Worm (Caenorhabditis elegans): Measurements from ENCODE around the gene F36H1.12.

The F36H1.12 gene

DNA sequence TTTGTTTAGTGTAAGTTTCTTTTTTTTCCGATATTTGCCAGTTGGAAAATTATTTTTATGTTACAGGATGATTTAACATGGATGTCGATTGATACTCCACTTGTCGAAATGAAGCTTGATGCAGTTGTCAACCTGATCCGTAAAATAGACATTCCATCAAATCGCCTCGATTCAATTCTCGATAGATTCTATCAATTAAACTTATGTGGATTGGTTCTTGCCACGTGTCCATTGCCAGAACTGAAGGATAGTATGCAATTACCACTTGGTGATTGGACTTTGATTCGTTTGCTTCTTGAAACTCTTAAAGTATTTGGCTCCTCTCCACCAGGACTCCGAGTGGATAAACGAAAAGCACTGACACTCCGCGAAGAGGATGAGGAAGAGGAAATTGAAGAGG lies 9.1 kb downstream of the F36H1.12 start:
- TF ChIP-seq hnd-1 (tag; optimal IDR thresholded peaks at IDR 0.05), result no peak
- TF ChIP-seq tbx-11 (GFP tag; IDR thresholded peaks at IDR 0.05), result no peak
- TF ChIP-seq tra-4 (tag; optimal IDR thresholded peaks at IDR 0.05), result no peak
- no peak for TF ChIP-seq ama-1 (optimal IDR thresholded peaks at IDR 0.05)
- TF ChIP-seq hmbx-1 (tag; optimal IDR thresholded peaks at IDR 0.05), result no peak

DNA sequence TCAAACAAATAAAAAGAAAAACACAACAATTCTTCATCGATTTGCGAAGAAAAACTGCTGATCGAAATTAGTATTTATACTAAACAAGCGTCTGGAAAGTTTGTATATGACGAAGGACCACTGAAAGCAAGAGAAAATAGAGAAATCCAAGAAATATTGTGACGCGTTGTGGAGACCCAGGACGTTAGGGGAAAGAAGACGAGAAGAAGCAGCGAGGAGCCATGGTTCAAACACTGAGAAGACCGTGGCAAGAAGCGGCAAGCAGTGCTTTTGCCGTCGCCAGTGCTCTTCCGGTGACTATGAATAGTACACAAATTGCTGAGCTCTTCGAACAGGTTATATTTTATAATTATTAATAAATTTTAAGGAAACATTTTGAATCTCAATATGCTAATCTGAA lies 14.8 kb downstream of the F36H1.12 start:
- no peak for TF ChIP-seq B0310.2 (tag; optimal IDR thresholded peaks at IDR 0.05)
- TF ChIP-seq flt-1 (GFP tag; IDR thresholded peaks at IDR 0.05), result no peak
- TF ChIP-seq aly-1 (tag; optimal IDR thresholded peaks at IDR 0.05), result no peak
- TF ChIP-seq ama-1 (optimal IDR thresholded peaks at IDR 0.05), result no peak
- no peak for TF ChIP-seq hmbx-1 (tag; optimal IDR thresholded peaks at IDR 0.05)
- TF ChIP-seq tra-4 (tag; optimal IDR thresholded peaks at IDR 0.05), result no peak

DNA sequence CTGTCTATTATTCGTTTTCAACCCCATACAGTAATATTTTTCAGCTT lies 15.1 kb downstream of the F36H1.12 start, which contains the start of gene kdin-1:
Gene kdin-1 (plus strand): TSS at position 38 of the 47 bp plus-strand sequence.
- TF ChIP-seq hmg-4 (GFP tag; optimal IDR thresholded peaks at IDR 0.05), result no peak
- no peak for TF ChIP-seq F13C5.2 (tag; optimal IDR thresholded peaks at IDR 0.05)
- no peak for TF ChIP-seq flt-1 (GFP tag; IDR thresholded peaks at IDR 0.05)
- TF ChIP-seq ceh-13 (GFP tag; optimal IDR thresholded peaks at IDR 0.05), result no peak
- no peak for TF ChIP-seq hnd-1 (tag; optimal IDR thresholded peaks at IDR 0.05)
- no peak for TF ChIP-seq ceh-36 (tag; optimal IDR thresholded peaks at IDR 0.05)

DNA sequence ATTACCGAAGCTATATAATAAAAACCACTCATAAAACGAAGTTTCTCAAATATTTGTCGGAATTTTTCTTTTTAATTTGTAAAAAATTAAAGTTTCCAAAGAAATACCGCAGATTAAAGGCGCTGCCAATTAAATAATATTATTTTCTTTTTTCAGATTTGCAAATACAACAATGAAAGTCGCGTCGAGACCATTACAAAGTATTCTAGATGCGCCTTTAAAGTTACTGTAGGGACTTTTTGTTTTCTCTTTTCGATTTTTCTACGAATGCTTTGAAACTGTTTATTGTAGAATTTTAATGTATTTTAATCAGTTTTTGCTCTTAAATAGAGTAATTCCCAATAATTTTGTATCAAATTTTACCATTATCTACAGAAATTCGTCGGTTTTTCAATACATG lies 15.3 kb downstream of the F36H1.12 start:
- TF ChIP-seq aly-1 (tag; optimal IDR thresholded peaks at IDR 0.05), result no peak
- TF ChIP-seq sea-1 (GFP tag; conservative IDR thresholded peaks at IDR 0.05), result no peak
- no peak for TF ChIP-seq tbx-37 (GFP tag; conservative IDR thresholded peaks at IDR 0.05)
- TF ChIP-seq hmg-4 (GFP tag; optimal IDR thresholded peaks at IDR 0.05), result no peak
- no peak for TF ChIP-seq hmbx-1 (tag; optimal IDR thresholded peaks at IDR 0.05)
- no peak for TF ChIP-seq pes-1 (GFP tag; IDR thresholded peaks at IDR 0.05)
- TF ChIP-seq ets-7 (tag; optimal IDR thresholded peaks at IDR 0.05), result no peak
- TF ChIP-seq ceh-36 (tag; optimal IDR thresholded peaks at IDR 0.05), result no peak
- no peak for TF ChIP-seq flt-1 (GFP tag; IDR thresholded peaks at IDR 0.05)
- TF ChIP-seq scrt-1 (GFP tag; IDR thresholded peaks at IDR 0.05), result no peak
- no peak for TF ChIP-seq B0310.2 (tag; optimal IDR thresholded peaks at IDR 0.05)
- no peak for TF ChIP-seq ceh-13 (GFP tag; optimal IDR thresholded peaks at IDR 0.05)
- no peak for TF ChIP-seq F13C5.2 (tag; optimal IDR thresholded peaks at IDR 0.05)
- no peak for TF ChIP-seq tra-4 (tag; optimal IDR thresholded peaks at IDR 0.05)
- no peak for TF ChIP-seq ama-1 (optimal IDR thresholded peaks at IDR 0.05)
- TF ChIP-seq hnd-1 (tag; optimal IDR thresholded peaks at IDR 0.05), result no peak
- no peak for TF ChIP-seq tbx-11 (GFP tag; IDR thresholded peaks at IDR 0.05)

DNA sequence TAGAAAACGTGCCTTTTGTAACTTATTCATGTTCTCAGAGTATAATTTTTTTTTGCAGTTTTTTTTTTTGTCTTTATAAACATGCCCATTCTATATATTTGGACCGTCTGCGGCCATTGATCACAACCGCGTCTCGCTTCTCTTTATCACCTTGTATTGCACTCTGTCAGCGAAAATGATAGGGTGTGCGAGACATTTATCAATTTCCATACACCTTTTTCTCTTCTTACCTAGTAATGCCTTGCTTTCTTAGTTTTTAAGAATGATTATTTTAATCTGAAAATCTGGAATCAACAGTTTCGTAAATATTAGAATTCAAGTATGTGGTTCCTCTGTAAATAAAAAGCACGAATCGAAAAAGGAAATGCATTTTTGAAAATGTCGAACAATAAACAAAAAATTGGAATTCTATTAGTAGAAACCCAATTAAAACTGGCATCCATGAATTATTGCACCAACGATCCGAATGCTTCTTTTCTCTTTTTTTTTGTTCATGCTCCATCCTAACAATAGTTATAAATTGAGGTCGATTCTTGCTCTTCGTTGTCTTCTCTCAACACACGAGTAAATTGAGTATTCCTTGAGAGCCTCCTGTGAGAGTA lies 16.3 kb downstream of the F36H1.12 start:
- TF ChIP-seq hnd-1 (tag; optimal IDR thresholded peaks at IDR 0.05) (no peak), B0310.2 (tag; optimal IDR thresholded peaks at IDR 0.05) (no peak), sea-1 (GFP tag; conservative IDR thresholded peaks at IDR 0.05) (no peak), F13C5.2 (tag; optimal IDR thresholded peaks at IDR 0.05) (no peak), ceh-13 (GFP tag; optimal IDR thresholded peaks at IDR 0.05) (no peak), ets-7 (tag; optimal IDR thresholded peaks at IDR 0.05) (no peak), tbx-11 (GFP tag; IDR thresholded peaks at IDR 0.05) (no peak), tra-4 (tag; optimal IDR thresholded peaks at IDR 0.05) (no peak), aly-1 (tag; optimal IDR thresholded peaks at IDR 0.05) (no peak), ceh-36 (tag; optimal IDR thresholded peaks at IDR 0.05) (no peak), pes-1 (GFP tag; IDR thresholded peaks at IDR 0.05) (no peak), ama-1 (optimal IDR thresholded peaks at IDR 0.05) (no peak), scrt-1 (GFP tag; IDR thresholded peaks at IDR 0.05) (no peak)

DNA sequence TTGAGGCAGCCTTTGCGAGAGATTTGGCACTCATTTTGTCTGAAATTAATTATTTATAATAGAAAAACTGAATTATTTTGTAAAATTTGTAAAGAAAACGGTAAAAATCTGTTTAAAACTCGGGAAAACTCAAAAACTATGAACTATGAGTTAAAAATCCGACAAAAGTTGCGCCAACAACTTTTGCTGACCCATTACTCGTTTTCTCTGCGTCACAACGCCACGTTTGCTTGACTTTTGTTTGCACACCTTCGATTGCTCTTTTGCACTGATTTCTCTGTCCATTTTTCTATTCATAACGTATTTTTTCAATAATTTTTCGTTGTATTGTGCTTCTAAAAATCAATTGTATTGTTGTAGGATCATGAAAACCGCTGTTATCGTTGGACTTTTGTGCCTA lies 17.3 kb downstream of the F36H1.12 start, which contains the start of gene fkb-1:
Gene fkb-1 (plus strand): TSS at position 361 of the 400 bp plus-strand sequence.
- no peak for TF ChIP-seq hmg-4 (GFP tag; optimal IDR thresholded peaks at IDR 0.05)
- TF ChIP-seq F13C5.2 (tag; optimal IDR thresholded peaks at IDR 0.05), result peak; percentile 8
- no peak for TF ChIP-seq tra-4 (tag; optimal IDR thresholded peaks at IDR 0.05)
- TF ChIP-seq scrt-1 (GFP tag; IDR thresholded peaks at IDR 0.05), result no peak
- TF ChIP-seq ets-7 (tag; optimal IDR thresholded peaks at IDR 0.05), result no peak
- TF ChIP-seq sea-1 (GFP tag; conservative IDR thresholded peaks at IDR 0.05), result no peak
- no peak for TF ChIP-seq tbx-37 (GFP tag; conservative IDR thresholded peaks at IDR 0.05)

DNA sequence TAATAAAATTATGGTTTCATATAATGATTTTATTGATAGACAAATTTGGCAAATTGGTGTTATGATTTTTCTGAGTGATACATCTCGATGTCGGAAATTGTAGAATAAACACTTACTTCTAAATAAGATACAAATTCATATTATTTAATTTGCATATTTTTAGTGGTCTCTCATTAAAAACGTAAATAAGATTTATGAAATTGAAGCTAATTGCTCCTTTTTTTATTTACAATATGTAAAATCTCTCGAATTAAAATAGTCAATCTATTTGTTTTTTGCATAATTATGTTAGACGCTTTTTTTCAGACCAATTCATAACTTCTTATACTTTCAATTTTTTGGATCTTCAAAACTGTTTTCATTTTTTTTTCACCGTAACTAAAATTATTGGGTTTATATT lies 21.2 kb downstream of the F36H1.12 start, which contains the start of gene hrg-6:
Gene hrg-6 (plus strand): TSS at position 301 of the 400 bp plus-strand sequence.
- no peak for TF ChIP-seq scrt-1 (GFP tag; IDR thresholded peaks at IDR 0.05)
- no peak for TF ChIP-seq ceh-13 (GFP tag; optimal IDR thresholded peaks at IDR 0.05)
- no peak for TF ChIP-seq hnd-1 (tag; optimal IDR thresholded peaks at IDR 0.05)
- TF ChIP-seq B0310.2 (tag; optimal IDR thresholded peaks at IDR 0.05), result no peak
- TF ChIP-seq F13C5.2 (tag; optimal IDR thresholded peaks at IDR 0.05), result no peak
- no peak for TF ChIP-seq aly-1 (tag; optimal IDR thresholded peaks at IDR 0.05)
- TF ChIP-seq ama-1 (optimal IDR thresholded peaks at IDR 0.05), result no peak
- TF ChIP-seq hmg-4 (GFP tag; optimal IDR thresholded peaks at IDR 0.05), result no peak
- no peak for TF ChIP-seq ceh-36 (tag; optimal IDR thresholded peaks at IDR 0.05)

DNA sequence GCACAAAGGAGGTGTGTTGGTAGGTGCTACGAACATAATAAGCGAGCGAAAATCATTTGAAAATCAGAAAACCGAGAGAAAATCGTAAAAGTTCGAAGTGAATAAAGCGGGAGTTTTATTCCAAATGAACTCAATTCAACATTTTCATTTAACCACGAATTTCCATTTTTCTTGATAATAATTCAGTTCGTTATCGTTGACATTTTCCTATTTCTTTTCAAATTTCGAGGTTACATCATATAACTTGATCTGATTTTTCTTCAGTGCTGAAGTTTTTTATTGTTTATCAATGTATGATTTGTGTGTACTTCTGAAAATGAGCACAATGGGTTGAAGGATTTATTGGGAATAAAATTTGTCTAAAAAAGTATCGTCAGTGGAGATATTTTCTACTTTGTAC lies 21.9 kb downstream of the F36H1.12 start:
- TF ChIP-seq ama-1 (optimal IDR thresholded peaks at IDR 0.05), result no peak
- TF ChIP-seq B0310.2 (tag; optimal IDR thresholded peaks at IDR 0.05), result no peak
- no peak for TF ChIP-seq pes-1 (GFP tag; IDR thresholded peaks at IDR 0.05)
- TF ChIP-seq hmg-4 (GFP tag; optimal IDR thresholded peaks at IDR 0.05), result no peak
- no peak for TF ChIP-seq hmbx-1 (tag; optimal IDR thresholded peaks at IDR 0.05)
- TF ChIP-seq sea-1 (GFP tag; conservative IDR thresholded peaks at IDR 0.05), result no peak
- TF ChIP-seq tbx-37 (GFP tag; conservative IDR thresholded peaks at IDR 0.05), result no peak
- TF ChIP-seq tbx-11 (GFP tag; IDR thresholded peaks at IDR 0.05), result no peak
- no peak for TF ChIP-seq tra-4 (tag; optimal IDR thresholded peaks at IDR 0.05)
- TF ChIP-seq hnd-1 (tag; optimal IDR thresholded peaks at IDR 0.05), result no peak
- no peak for TF ChIP-seq F13C5.2 (tag; optimal IDR thresholded peaks at IDR 0.05)
- no peak for TF ChIP-seq aly-1 (tag; optimal IDR thresholded peaks at IDR 0.05)
- no peak for TF ChIP-seq ets-7 (tag; optimal IDR thresholded peaks at IDR 0.05)
- no peak for TF ChIP-seq ceh-36 (tag; optimal IDR thresholded peaks at IDR 0.05)
